Worm (Caenorhabditis elegans) whole organism, L2 larva: ENCODE results near the gene clc-4.

ENCODE experiments used
- F13H6.1 ChIP-seq: sonication (generic microtip); optimal IDR thresholded peaks from 2 replicates; lab custom pipeline; 2016; ENCODE audit warnings: missing genetic modification characterization, missing compliant biosample characterization
- R02D3.7 ChIP-seq: fragments of 150-350 bp; optimal IDR thresholded peaks from 2 replicates; lab custom pipeline; 2014; ENCODE audit warnings: missing biosample characterization, missing genetic modification characterization
- Y55F3AM.14 ChIP-seq: fragments of 200-800 bp; sonication (Bioruptor generic); optimal IDR thresholded peaks from 2 replicates; lab custom pipeline; 2018; ENCODE audit warnings: mild to moderate bottlenecking, missing genetic modification characterization, missing compliant biosample characterization
- ZK546.5 ChIP-seq: sonication (generic microtip); optimal IDR thresholded peaks from 2 replicates; lab custom pipeline; 2017; ENCODE audit warnings: missing biosample characterization, missing genetic modification characterization
- aly-2 ChIP-seq: fragments of 150-350 bp; optimal IDR thresholded peaks from 2 replicates; lab custom pipeline; 2014; ENCODE audit warnings: missing biosample characterization, missing genetic modification characterization
- ceh-16 ChIP-seq: fragments of 150-350 bp; optimal IDR thresholded peaks from 2 replicates; lab custom pipeline; 2014; ENCODE audit warnings: missing biosample characterization, missing genetic modification characterization
- ceh-82 ChIP-seq: fragments of 150-350 bp; optimal IDR thresholded peaks from 2 replicates; lab custom pipeline; 2014; ENCODE audit warnings: missing biosample characterization, missing genetic modification characterization
- dmd-4 ChIP-seq: sonication (generic microtip); optimal IDR thresholded peaks from 2 replicates; lab custom pipeline; 2017; ENCODE audit warnings: missing biosample characterization, missing genetic modification characterization
- egl-27 ChIP-seq: sonication (generic microtip); optimal IDR thresholded peaks from 3 replicates; lab custom pipeline; 2017; ENCODE audit warnings: missing biosample characterization, missing genetic modification reagents, missing genetic modification characterization
- elt-3 ChIP-seq: sonication (generic microtip); optimal IDR thresholded peaks from 2 replicates; lab custom pipeline; 2017; ENCODE audit warnings: missing biosample characterization, missing genetic modification characterization
- fos-1 ChIP-seq: fragments of 150-350 bp; optimal IDR thresholded peaks from 2 replicates; lab custom pipeline; 2014; ENCODE audit warnings: missing biosample characterization, missing genetic modification characterization
- lin-13 ChIP-seq: fragments of 150-350 bp; optimal IDR thresholded peaks from 2 replicates; lab custom pipeline; 2014; ENCODE audit warnings: missing biosample characterization, missing genetic modification reagents, missing genetic modification characterization
- lin-39 ChIP-seq: fragments of 150-350 bp; optimal IDR thresholded peaks from 2 replicates; lab custom pipeline; 2014; ENCODE audit warnings: missing biosample characterization, missing genetic modification reagents, missing genetic modification characterization
- lsy-2 ChIP-seq, 2 experiments: fragments of 150-350 bp in 1 of 2; sonication (generic microtip) in 1 of 2; optimal IDR thresholded peaks; 2 replicates each; lab custom pipeline; 2014 to 2017; ENCODE audit warnings: missing biosample characterization in 2 of 2, missing genetic modification characterization in 2 of 2
- nhr-11 ChIP-seq: fragments of 150-350 bp; optimal IDR thresholded peaks from 2 replicates; lab custom pipeline; 2014; ENCODE audit warnings: missing biosample characterization, missing genetic modification characterization
- nhr-12 ChIP-seq: fragments of 150-350 bp; optimal IDR thresholded peaks from 2 replicates; lab custom pipeline; 2014; ENCODE audit warnings: missing biosample characterization, missing genetic modification characterization
- nhr-129 ChIP-seq: fragments of 150-350 bp; optimal IDR thresholded peaks from 2 replicates; lab custom pipeline; 2014; ENCODE audit warnings: missing biosample characterization, missing genetic modification characterization
- nhr-21 ChIP-seq: fragments of 150-350 bp; optimal IDR thresholded peaks from 2 replicates; lab custom pipeline; 2014; ENCODE audit warnings: missing biosample characterization, missing genetic modification characterization
- nhr-23 ChIP-seq: fragments of 150-350 bp; optimal IDR thresholded peaks from 2 replicates; lab custom pipeline; 2014; ENCODE audit warnings: missing biosample characterization, missing genetic modification reagents, missing genetic modification characterization
- nhr-237 ChIP-seq: fragments of 150-350 bp; optimal IDR thresholded peaks from 2 replicates; lab custom pipeline; 2014; ENCODE audit warnings: missing biosample characterization, missing genetic modification characterization
- nhr-25 ChIP-seq: fragments of 150-350 bp; sonication (generic microtip); optimal IDR thresholded peaks from 3 replicates; lab custom pipeline; 2014; ENCODE audit warnings: missing biosample characterization, missing genetic modification characterization
- nhr-6 ChIP-seq: fragments of 150-350 bp; optimal IDR thresholded peaks from 2 replicates; lab custom pipeline; 2014; ENCODE audit warnings: missing biosample characterization, missing genetic modification characterization
- nhr-77 ChIP-seq: fragments of 150-350 bp; optimal IDR thresholded peaks from 2 replicates; lab custom pipeline; 2014; ENCODE audit warnings: missing biosample characterization, missing genetic modification characterization
- sem-4 ChIP-seq: fragments of 150-350 bp; optimal IDR thresholded peaks from 2 replicates; lab custom pipeline; 2014; ENCODE audit warnings: missing biosample characterization, missing genetic modification reagents, missing genetic modification characterization
- skn-1 ChIP-seq: sonication (generic microtip); optimal IDR thresholded peaks from 2 replicates; lab custom pipeline; 2017; ENCODE audit warnings: missing biosample characterization, missing genetic modification characterization
- sma-3 ChIP-seq: sonication (generic microtip); optimal IDR thresholded peaks from 2 replicates; lab custom pipeline; 2016; ENCODE audit warnings: missing genetic modification reagents, missing genetic modification characterization, missing compliant biosample characterization
- sma-9 ChIP-seq, 2 experiments: fragments of 150-350 bp in 1 of 2; sonication (generic microtip) in 1 of 2; optimal IDR thresholded peaks; 2 replicates each; lab custom pipeline; 2014 to 2016; ENCODE audit warnings: missing genetic modification characterization in 2 of 2, mild to moderate bottlenecking in 1 of 2, missing biosample characterization in 1 of 2, missing compliant biosample characterization in 1 of 2, missing genetic modification reagents in 1 of 2, moderate library complexity in 1 of 2
- snpc-4 ChIP-seq: fragments of 150-350 bp; optimal IDR thresholded peaks from 2 replicates; lab custom pipeline; 2014; ENCODE audit warnings: missing biosample characterization, missing genetic modification characterization
- unc-39 ChIP-seq: fragments of 150-350 bp; optimal IDR thresholded peaks from 2 replicates; lab custom pipeline; 2014; ENCODE audit warnings: missing biosample characterization, missing genetic modification characterization
- unc-55 ChIP-seq: fragments of 150-350 bp; sonication (generic microtip); optimal IDR thresholded peaks from 3 replicates; lab custom pipeline; 2014; ENCODE audit warnings: missing biosample characterization, missing genetic modification reagents, missing genetic modification characterization
- unc-62 ChIP-seq: fragments of 150-350 bp; optimal IDR thresholded peaks from 2 replicates; lab custom pipeline; 2014; ENCODE audit warnings: missing biosample characterization, missing genetic modification reagents, missing genetic modification characterization
- zag-1 ChIP-seq: fragments of 150-350 bp; optimal IDR thresholded peaks from 2 replicates; lab custom pipeline; 2014; ENCODE audit warnings: missing biosample characterization, missing genetic modification characterization
- ztf-1 ChIP-seq: fragments of 200-800 bp; sonication (Bioruptor generic); conservative IDR thresholded peaks from 2 replicates; pipeline ENCODE4 v1.3.6; 2022; ENCODE audit warnings: missing genetic modification characterization, missing compliant biosample characterization
- ztf-11 ChIP-seq: sonication (generic microtip); optimal IDR thresholded peaks from 2 replicates; lab custom pipeline; 2017; ENCODE audit warnings: missing biosample characterization, missing genetic modification characterization

The clc-4 gene

ce11 chrX:10754532-10754931, 29.2 kb downstream of the clc-4 start:
- TF ChIP-seq ztf-11: no peak
- TF ChIP-seq zag-1 (tag; lab: Kevin White, UChicago): no peak
- TF ChIP-seq sma-9 (GFP tag; optimal IDR thresholded peaks at IDR 0.05; lab: Kevin White, UChicago): no peak
- no peak for TF ChIP-seq sma-9 (tag; optimal IDR thresholded peaks at IDR 0.05; lab: Kevin White, UChicago)
- no peak for TF ChIP-seq dmd-4 (tag; lab: Kevin White, UChicago)
- TF ChIP-seq fos-1 (tag; lab: Kevin White, UChicago): no peak
- no peak for TF ChIP-seq nhr-6 (tag; lab: Kevin White, UChicago)
- no peak for TF ChIP-seq lin-39
- no peak for TF ChIP-seq F13H6.1
- TF ChIP-seq nhr-11 (tag; lab: Kevin White, UChicago): no peak
- no peak for TF ChIP-seq nhr-77
- TF ChIP-seq ceh-82: no peak
- no peak for TF ChIP-seq unc-39 (tag; lab: Kevin White, UChicago)
- TF ChIP-seq nhr-21 (tag; lab: Kevin White, UChicago): no peak
- no peak for TF ChIP-seq ZK546.5 (tag; lab: Kevin White, UChicago)
- no peak for TF ChIP-seq skn-1 (tag; lab: Kevin White, UChicago)
- TF ChIP-seq nhr-129 (tag; lab: Kevin White, UChicago): no peak
- no peak for TF ChIP-seq nhr-25 (tag; lab: Kevin White, UChicago)
- no peak for TF ChIP-seq sem-4 (tag; lab: Kevin White, UChicago)
- no peak for TF ChIP-seq aly-2 (tag; lab: Kevin White, UChicago)
- TF ChIP-seq nhr-23 (tag; lab: Kevin White, UChicago): no peak

ce11 chrX:10753403-10753802, 30.3 kb downstream of the clc-4 start, which contains the start of gene R07A4.3:
R07A4.3 (plus strand) TSS chrX:10753703.
- TF ChIP-seq nhr-11 (tag; lab: Kevin White, UChicago): no peak
- no peak for TF ChIP-seq elt-3 (tag; lab: Kevin White, UChicago)
- TF ChIP-seq lsy-2 (tag; optimal IDR thresholded peaks at IDR 0.05; lab: Kevin White, UChicago): no peak
- no peak for TF ChIP-seq snpc-4 (tag; lab: Kevin White, UChicago)
- TF ChIP-seq unc-62 (GFP tag; lab: Kevin White, UChicago): no peak
- no peak for TF ChIP-seq zag-1 (tag; lab: Kevin White, UChicago)
- no peak for TF ChIP-seq unc-55 (GFP tag; lab: Kevin White, UChicago)
- no peak for TF ChIP-seq fos-1 (tag; lab: Kevin White, UChicago)

ce11 chrX:10748145-10748544, 35.6 kb downstream of the clc-4 start:
- TF ChIP-seq fos-1 (tag; lab: Kevin White, UChicago): peak; percentile 55
- no peak for TF ChIP-seq elt-3 (tag; lab: Kevin White, UChicago)
- TF ChIP-seq nhr-237: no peak
- no peak for TF ChIP-seq ceh-16
- no peak for TF ChIP-seq Y55F3AM.14
- no peak for TF ChIP-seq lin-13
- TF ChIP-seq R02D3.7 (tag; lab: Kevin White, UChicago): no peak
- TF ChIP-seq nhr-129 (tag; lab: Kevin White, UChicago): peak; percentile 3
- TF ChIP-seq ZK546.5 (tag; lab: Kevin White, UChicago): no peak
- TF ChIP-seq F13H6.1: no peak
- TF ChIP-seq, all 48 proteins: peak for 2

ce11 chrX:10746388-10746787, 37.3 kb downstream of the clc-4 start, which contains the start of gene R07A4.2:
R07A4.2 (minus strand) TSS chrX:10746488.
- TF ChIP-seq sma-3 (GFP tag; lab: Kevin White, UChicago): no peak
- TF ChIP-seq, all 48 proteins: peak for 0

ce11 chrX:10734026-10734425, 49.7 kb downstream of the clc-4 start, which contains the start of gene egl-36:
egl-36 (plus strand) TSS chrX:10734326.
- no peak for TF ChIP-seq ztf-1 (GFP tag; lab: Robert Waterston, UW)
- no peak for TF ChIP-seq nhr-77
- TF ChIP-seq skn-1 (tag; lab: Kevin White, UChicago): no peak
- TF ChIP-seq lin-13: no peak
- no peak for TF ChIP-seq nhr-25 (tag; lab: Kevin White, UChicago)
- TF ChIP-seq lin-39: no peak
- no peak for TF ChIP-seq sma-9 (GFP tag; optimal IDR thresholded peaks at IDR 0.05; lab: Kevin White, UChicago)
- TF ChIP-seq sma-9 (tag; optimal IDR thresholded peaks at IDR 0.05; lab: Kevin White, UChicago): no peak
- TF ChIP-seq nhr-12 (tag; lab: Kevin White, UChicago): no peak
- no peak for TF ChIP-seq egl-27 (tag; lab: Kevin White, UChicago)
- TF ChIP-seq nhr-21 (tag; lab: Kevin White, UChicago): no peak
- TF ChIP-seq, all 48 proteins: peak for 0
